Fruit fly (Drosophila melanogaster) whole organism, adult: ENCODE results near the gene CG43235.
A peak's percentile ranks its signal among the peaks of the same experiment; 100 is the strongest.

Experiments
- CG11617 ChIP-seq: fragments of 200-800 bp; sonication (Bioruptor generic); optimal IDR thresholded peaks from 2 replicates; lab custom pipeline; 2017; ENCODE audit warnings: mild to moderate bottlenecking, missing biosample characterization, missing genetic modification reagents, missing genetic modification characterization
- CG12768 ChIP-seq: fragments of 200-800 bp; sonication (Bioruptor generic); optimal IDR thresholded peaks from 2 replicates; lab custom pipeline; 2017; ENCODE audit warnings: missing biosample characterization, missing genetic modification characterization, mild to moderate bottlenecking, moderate library complexity, missing genetic modification reagents
- CG14711 ChIP-seq: fragments of 200-800 bp; sonication (Bioruptor generic); optimal IDR thresholded peaks from 2 replicates; lab custom pipeline; 2018; ENCODE audit warnings: missing biosample characterization, mild to moderate bottlenecking, missing genetic modification characterization, moderate library complexity
- CG1620 ChIP-seq: fragments of 200-800 bp; sonication (Bioruptor generic); optimal IDR thresholded peaks from 2 replicates; lab custom pipeline; 2016; ENCODE audit warnings: missing biosample characterization, missing genetic modification characterization
- CG33017 ChIP-seq: fragments of 200-800 bp; sonication (Bioruptor generic); optimal IDR thresholded peaks from 2 replicates; lab custom pipeline; 2018; ENCODE audit warnings: missing biosample characterization, mild to moderate bottlenecking, missing genetic modification characterization, moderate library complexity
- CG5204 ChIP-seq: fragments of 200-800 bp; sonication (Bioruptor generic); optimal IDR thresholded peaks from 2 replicates; lab custom pipeline; 2016; ENCODE audit warnings: missing biosample characterization, missing genetic modification characterization
- CG7045 ChIP-seq: fragments of 200-800 bp; sonication (Bioruptor generic); optimal IDR thresholded peaks from 2 replicates; lab custom pipeline; 2017; ENCODE audit warnings: missing biosample characterization, mild to moderate bottlenecking, missing genetic modification characterization
- CG7101 ChIP-seq: fragments of 200-800 bp; sonication (Bioruptor generic); optimal IDR thresholded peaks from 2 replicates; lab custom pipeline; 2018; ENCODE audit warnings: missing biosample characterization, mild to moderate bottlenecking, missing genetic modification characterization, moderate library complexity
- Clk ChIP-seq: fragments of 200-800 bp; sonication (Bioruptor generic); optimal IDR thresholded peaks from 2 replicates; lab custom pipeline; 2017; ENCODE audit warnings: missing biosample characterization, missing genetic modification characterization
- Crg-1 ChIP-seq: fragments of 200-800 bp; sonication (Bioruptor generic); optimal IDR thresholded peaks from 2 replicates; lab custom pipeline; 2016; ENCODE audit warnings: missing biosample characterization, missing genetic modification characterization
- Hr96 ChIP-seq: fragments of 200-800 bp; sonication (Bioruptor generic); optimal IDR thresholded peaks from 2 replicates; lab custom pipeline; 2016; ENCODE audit warnings: missing biosample characterization, missing genetic modification characterization
- Mnt ChIP-seq: fragments of 200-800 bp; sonication (Bioruptor generic); optimal IDR thresholded peaks from 2 replicates; lab custom pipeline; 2016; ENCODE audit warnings: missing biosample characterization, mild to moderate bottlenecking, missing genetic modification characterization
- bab1 ChIP-seq: fragments of 200-800 bp; sonication (Bioruptor generic); optimal IDR thresholded peaks from 3 replicates; lab custom pipeline; 2019; ENCODE audit warnings: missing biosample characterization, mild to moderate bottlenecking, missing genetic modification characterization, moderate library complexity
- cic ChIP-seq: fragments of 200-800 bp; sonication (Bioruptor generic); optimal IDR thresholded peaks from 2 replicates; lab custom pipeline; 2017; ENCODE audit warnings: missing biosample characterization, mild to moderate bottlenecking, missing genetic modification characterization, moderate library complexity
- cnc ChIP-seq, 2 experiments: fragments of >200 bp; optimal IDR thresholded peaks; 2 replicates each; lab custom pipeline; 2017
- kay ChIP-seq: fragments of 200-800 bp; sonication (Bioruptor generic); peaks from one replicate; lab custom pipeline; 2016; ENCODE audit warnings: missing biosample characterization, missing genetic modification characterization, borderline replicate concordance
- ovo ChIP-seq: fragments of 200-800 bp; sonication (Bioruptor generic); optimal IDR thresholded peaks from 2 replicates; lab custom pipeline; 2016; ENCODE audit warnings: missing biosample characterization, missing genetic modification characterization
- pad ChIP-seq: fragments of 200-800 bp; sonication (Bioruptor generic); optimal IDR thresholded peaks from 3 replicates; lab custom pipeline; 2017; ENCODE audit warnings: missing biosample characterization, missing genetic modification characterization, mild to moderate bottlenecking, moderate library complexity, missing genetic modification reagents
- tj ChIP-seq: fragments of 200-800 bp; sonication (Bioruptor generic); optimal IDR thresholded peaks from 3 replicates; lab custom pipeline; 2017; ENCODE audit warnings: missing biosample characterization, mild to moderate bottlenecking, missing genetic modification characterization, moderate library complexity
- toe ChIP-seq: fragments of 200-800 bp; sonication (Bioruptor generic); optimal IDR thresholded peaks from 2 replicates; lab custom pipeline; 2016; ENCODE audit warnings: missing biosample characterization, missing genetic modification characterization

Gene CG43235

DNA sequence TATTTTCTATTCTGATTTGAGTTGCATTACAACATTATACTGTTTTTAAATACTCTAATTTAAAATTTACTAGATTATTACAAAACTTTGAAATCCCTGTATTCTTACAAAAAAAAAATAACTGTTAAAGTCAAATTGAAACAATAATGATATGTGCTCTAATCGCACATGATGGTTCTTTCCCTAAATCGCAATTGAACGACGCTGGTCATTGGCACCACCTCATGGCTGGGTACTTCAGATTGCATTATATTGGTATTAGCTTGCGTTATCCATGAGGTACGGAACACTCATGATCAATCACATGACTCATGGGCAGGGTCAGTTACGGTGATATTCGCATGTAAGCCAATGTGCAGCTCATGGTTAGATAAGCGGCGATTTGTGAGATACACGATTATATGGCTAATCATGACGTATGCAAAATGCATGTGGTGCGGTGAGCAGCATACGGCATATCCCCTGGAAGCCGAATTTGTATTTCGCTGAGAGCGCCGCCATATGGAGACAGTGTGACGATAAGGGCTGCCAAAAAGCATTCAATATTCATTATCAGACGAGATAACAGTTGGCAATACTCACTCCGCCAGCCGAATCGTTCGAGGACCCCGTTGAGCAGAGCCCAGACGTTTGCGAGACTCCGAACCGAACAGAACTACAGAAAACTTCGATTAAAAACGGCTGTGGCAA, 14.6 kb upstream of the CG43235 start:
- TF ChIP-seq ovo (GFP tag; lab: Kevin White, UChicago) (no peak), Clk (no peak), CG11617 (GFP tag; lab: Kevin White, UChicago) (no peak), CG1620 (GFP tag; lab: Kevin White, UChicago) (no peak), CG14711 (no peak), Mnt (GFP tag; lab: Kevin White, UChicago) (peak; percentile 47), Crg-1 (GFP tag; lab: Kevin White, UChicago) (no peak), cic (GFP tag; lab: Kevin White, UChicago) (peak; percentile 30), CG12768 (GFP tag; lab: Kevin White, UChicago) (no peak), CG33017 (tag; lab: Kevin White, UChicago) (no peak), toe (GFP tag; lab: Kevin White, UChicago) (no peak), kay (GFP tag; lab: Kevin White, UChicago) (peak; percentile 87), CG7045 (GFP tag; lab: Kevin White, UChicago) (no peak), CG7101 (tag; lab: Kevin White, UChicago) (no peak), Hr96 (GFP tag; lab: Kevin White, UChicago) (no peak), pad (no peak), bab1 (no peak), cnc (optimal IDR thresholded peaks at IDR 0.05; lab: Kevin White, UChicago) (no peak), tj (GFP tag; lab: Kevin White, UChicago) (no peak), CG5204 (no peak)

DNA sequence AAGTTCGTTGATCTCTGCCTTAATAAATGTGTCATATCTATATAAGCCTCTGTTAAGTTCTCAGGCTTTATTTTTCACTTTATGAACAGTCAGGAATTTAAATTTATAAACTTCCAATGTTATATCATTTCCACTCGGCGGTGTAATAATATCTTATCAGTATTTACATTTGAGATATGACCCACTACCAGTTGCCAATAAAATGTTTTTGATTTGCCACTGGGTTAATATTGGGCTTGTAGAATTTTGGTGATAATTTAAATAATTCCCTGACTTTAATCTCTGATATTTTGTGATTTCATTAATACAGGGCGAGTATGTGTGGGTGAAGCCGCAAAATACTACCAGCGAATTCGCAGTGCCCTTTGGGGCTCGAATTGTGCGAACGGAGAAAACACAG, 12.5 kb upstream of the CG43235 start:
- TF ChIP-seq cic (GFP tag; lab: Kevin White, UChicago) (no peak), kay (GFP tag; lab: Kevin White, UChicago) (peak; percentile 12), Crg-1 (GFP tag; lab: Kevin White, UChicago) (no peak), ovo (GFP tag; lab: Kevin White, UChicago) (no peak)

DNA sequence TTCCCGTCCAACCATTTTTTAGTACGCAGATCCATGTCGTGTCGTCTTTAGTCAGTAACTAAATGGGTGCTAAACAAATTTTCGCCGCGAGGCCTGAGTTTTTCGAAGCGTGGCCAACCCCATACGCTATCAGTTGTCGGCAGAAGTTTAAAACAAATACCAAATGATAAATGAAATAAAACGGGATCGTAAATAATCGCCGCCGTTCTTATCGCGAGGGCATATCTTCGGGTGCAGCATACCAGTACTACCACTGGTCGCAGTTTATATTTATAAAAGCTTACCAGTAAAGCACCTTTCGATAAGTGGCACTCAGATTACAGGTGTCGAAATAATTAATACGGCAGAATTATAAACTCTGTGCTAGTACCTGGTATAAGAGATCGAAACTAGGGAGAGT, 7.5 kb upstream of the CG43235 start:
- TF ChIP-seq tj (GFP tag; lab: Kevin White, UChicago) (no peak), kay (GFP tag; lab: Kevin White, UChicago) (peak; percentile 92), Hr96 (GFP tag; lab: Kevin White, UChicago) (no peak), Mnt (GFP tag; lab: Kevin White, UChicago) (peak; percentile 34), CG12768 (GFP tag; lab: Kevin White, UChicago) (peak; percentile 61), CG5204 (no peak), CG14711 (no peak), CG7045 (GFP tag; lab: Kevin White, UChicago) (no peak), toe (GFP tag; lab: Kevin White, UChicago) (no peak), CG1620 (GFP tag; lab: Kevin White, UChicago) (no peak), CG7101 (tag; lab: Kevin White, UChicago) (no peak), Crg-1 (GFP tag; lab: Kevin White, UChicago) (no peak), pad (no peak), ovo (GFP tag; lab: Kevin White, UChicago) (no peak), CG33017 (tag; lab: Kevin White, UChicago) (peak; percentile 41), cnc (optimal IDR thresholded peaks at IDR 0.05; lab: Kevin White, UChicago) (no peak), bab1 (no peak), cic (GFP tag; lab: Kevin White, UChicago) (peak; percentile 76), CG11617 (GFP tag; lab: Kevin White, UChicago) (no peak), Clk (no peak)

DNA sequence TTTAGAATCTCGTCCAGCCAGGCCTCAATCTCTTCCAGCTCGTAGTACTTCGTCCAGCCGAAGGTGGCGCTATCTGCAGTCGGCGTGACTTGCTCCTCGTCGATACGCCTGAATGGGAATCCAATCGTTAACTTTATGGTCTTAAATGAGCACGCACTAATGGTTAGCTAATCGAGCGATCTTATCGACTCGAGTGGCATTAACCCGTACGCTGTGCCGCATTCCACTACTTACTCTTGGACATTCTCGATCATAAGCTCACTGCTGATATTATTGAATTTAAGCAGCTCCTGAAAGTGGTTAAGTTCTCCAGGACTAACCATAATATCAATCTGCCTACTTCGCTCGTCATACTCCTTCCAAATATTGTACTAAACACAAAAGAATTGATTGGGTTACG, 2.4 kb upstream of the CG43235 start:
- TF ChIP-seq Clk (no peak), Mnt (GFP tag; lab: Kevin White, UChicago) (no peak), CG1620 (GFP tag; lab: Kevin White, UChicago) (no peak), CG7045 (GFP tag; lab: Kevin White, UChicago) (no peak), ovo (GFP tag; lab: Kevin White, UChicago) (no peak), CG33017 (tag; lab: Kevin White, UChicago) (no peak)

DNA sequence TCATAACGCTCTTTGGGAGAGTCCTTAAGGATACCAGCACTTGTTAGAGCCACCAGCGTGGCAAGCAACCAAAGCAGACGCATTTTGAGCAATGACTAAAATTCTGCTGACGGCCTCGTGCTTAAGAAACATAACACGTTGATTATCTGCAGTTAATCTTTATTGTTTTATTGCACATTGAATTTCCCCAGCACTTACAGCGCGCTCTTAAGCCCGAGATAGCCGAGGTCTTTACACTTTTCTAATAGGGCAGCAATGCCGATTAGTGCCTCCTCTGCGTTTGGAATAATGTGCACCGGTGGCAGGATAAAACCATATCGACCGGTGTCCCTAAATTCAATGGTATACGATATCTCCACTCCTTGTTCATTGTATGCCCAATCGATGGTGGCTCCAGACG, 1.9 kb upstream of the CG43235 start, which contains the start of gene CG18585:
Gene CG18585 (minus strand): TSS at position 101 of the 400 bp plus-strand sequence.
- TF ChIP-seq cnc (optimal IDR thresholded peaks at IDR 0.05; lab: Kevin White, UChicago) (no peak), cic (GFP tag; lab: Kevin White, UChicago) (no peak), Crg-1 (GFP tag; lab: Kevin White, UChicago) (no peak)

DNA sequence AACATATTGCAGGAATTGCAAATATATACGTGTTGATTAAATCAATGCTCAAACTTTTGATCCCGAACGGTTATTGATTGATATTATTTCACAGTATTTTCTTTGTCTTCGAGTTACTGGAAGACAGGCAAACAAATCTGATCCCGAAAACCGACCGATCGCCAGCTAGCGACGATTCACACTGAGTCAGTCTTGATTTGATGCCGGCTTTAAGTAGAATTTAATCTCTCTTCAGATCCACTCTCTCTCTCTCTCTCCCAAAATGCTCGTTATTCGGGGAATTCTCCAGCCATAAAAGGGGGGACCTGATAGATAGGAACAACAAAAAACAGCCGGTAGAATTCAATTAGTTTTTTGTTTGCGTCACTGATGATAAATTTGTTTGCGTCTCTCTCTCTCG, 8.6 kb downstream of the CG43235 start, which contains the start of gene Tep2:
Gene Tep2 (minus strand): TSS at position 185 of the 400 bp plus-strand sequence.
- TF ChIP-seq CG14711 (no peak), Hr96 (GFP tag; lab: Kevin White, UChicago) (no peak), Mnt (GFP tag; lab: Kevin White, UChicago) (no peak), kay (GFP tag; lab: Kevin White, UChicago) (no peak), CG7045 (GFP tag; lab: Kevin White, UChicago) (no peak), CG33017 (tag; lab: Kevin White, UChicago) (no peak), CG5204 (no peak), CG12768 (GFP tag; lab: Kevin White, UChicago) (no peak), Crg-1 (GFP tag; lab: Kevin White, UChicago) (no peak), toe (GFP tag; lab: Kevin White, UChicago) (no peak), cic (GFP tag; lab: Kevin White, UChicago) (peak; percentile 9), pad (no peak), CG7101 (tag; lab: Kevin White, UChicago) (no peak), CG1620 (GFP tag; lab: Kevin White, UChicago) (no peak), ovo (GFP tag; lab: Kevin White, UChicago) (no peak), tj (GFP tag; lab: Kevin White, UChicago) (peak; percentile 6), bab1 (peak; percentile 9)
